Worm (Caenorhabditis elegans) whole organism, L3 larva: ENCODE measurements around the gene rpn-11.

Experiments
- R02D3.7 ChIP-seq: fragments of 150-350 bp; optimal IDR thresholded peaks from 2 replicates; lab custom pipeline; 2014; ENCODE audit warnings: missing biosample characterization, missing genetic modification characterization
- ceh-16 ChIP-seq: sonication (generic microtip); optimal IDR thresholded peaks from 2 replicates; lab custom pipeline; 2017; ENCODE audit warnings: missing biosample characterization, missing genetic modification characterization
- ceh-28 ChIP-seq: fragments of 150-350 bp; optimal IDR thresholded peaks from 2 replicates; lab custom pipeline; 2014; ENCODE audit warnings: missing biosample characterization, missing genetic modification reagents, missing genetic modification characterization
- elt-2 ChIP-seq: sonication (generic microtip); optimal IDR thresholded peaks from 2 replicates; lab custom pipeline; 2016; ENCODE audit warnings: missing genetic modification reagents, mild to moderate bottlenecking, missing genetic modification characterization, missing compliant biosample characterization
- elt-3 ChIP-seq, 3 experiments: fragments of 150-350 bp in 1 of 3; sonication (generic microtip) in 2 of 3; optimal IDR thresholded peaks; 2 replicates in 2 of 3; 4 replicates in 1 of 3; lab custom pipeline; 2014 to 2017; ENCODE audit warnings: missing biosample characterization in 3 of 3, missing genetic modification characterization in 3 of 3
- fkh-10 ChIP-seq: sonication (generic microtip); optimal IDR thresholded peaks from 2 replicates; lab custom pipeline; 2017; ENCODE audit warnings: missing biosample characterization, missing genetic modification reagents, missing genetic modification characterization
- jun-1 ChIP-seq: fragments of 150-350 bp; optimal IDR thresholded peaks from 2 replicates; lab custom pipeline; 2014; ENCODE audit warnings: missing biosample characterization, missing genetic modification reagents, missing genetic modification characterization
- nhr-237 ChIP-seq: fragments of 150-350 bp; optimal IDR thresholded peaks from 2 replicates; lab custom pipeline; 2014; ENCODE audit warnings: missing biosample characterization, missing genetic modification characterization
- nhr-43 ChIP-seq: sonication (generic microtip); optimal IDR thresholded peaks from 2 replicates; lab custom pipeline; 2016; ENCODE audit warnings: mild to moderate bottlenecking, missing genetic modification characterization, missing compliant biosample characterization; ENCODE audit not compliant: poor library complexity, severe bottlenecking
- nhr-77 ChIP-seq: fragments of 150-350 bp; optimal IDR thresholded peaks from 2 replicates; lab custom pipeline; 2014; ENCODE audit warnings: missing biosample characterization, missing genetic modification characterization
- ztf-11 ChIP-seq: fragments of 150-350 bp; optimal IDR thresholded peaks from 2 replicates; lab custom pipeline; 2014; ENCODE audit warnings: missing biosample characterization, missing genetic modification characterization

- TF ChIP-seq ceh-28 (tag; lab: Kevin White, UChicago) (no peak), R02D3.7 (tag; lab: Kevin White, UChicago) (no peak), jun-1 (tag; lab: Kevin White, UChicago) (no peak), fkh-10 (no peak), nhr-43 (tag; lab: Kevin White, UChicago) (no peak), ceh-16 (tag; lab: Kevin White, UChicago) (no peak), elt-2 (tag; lab: Kevin White, UChicago) (no peak), ztf-11 (tag; lab: Kevin White, UChicago) (no peak), nhr-77 (no peak), elt-3 (tag; optimal IDR thresholded peaks at IDR 0.05; lab: Kevin White, UChicago) (no peak), nhr-237 (tag; lab: Kevin White, UChicago) (no peak)
Observed at ce11 chrII:4081141-4081540, 36.8 kb upstream of the rpn-11 start.
